Worm (Caenorhabditis elegans): ENCODE measurements around the gene R10D12.6.

R10D12.6 gene

DNA sequence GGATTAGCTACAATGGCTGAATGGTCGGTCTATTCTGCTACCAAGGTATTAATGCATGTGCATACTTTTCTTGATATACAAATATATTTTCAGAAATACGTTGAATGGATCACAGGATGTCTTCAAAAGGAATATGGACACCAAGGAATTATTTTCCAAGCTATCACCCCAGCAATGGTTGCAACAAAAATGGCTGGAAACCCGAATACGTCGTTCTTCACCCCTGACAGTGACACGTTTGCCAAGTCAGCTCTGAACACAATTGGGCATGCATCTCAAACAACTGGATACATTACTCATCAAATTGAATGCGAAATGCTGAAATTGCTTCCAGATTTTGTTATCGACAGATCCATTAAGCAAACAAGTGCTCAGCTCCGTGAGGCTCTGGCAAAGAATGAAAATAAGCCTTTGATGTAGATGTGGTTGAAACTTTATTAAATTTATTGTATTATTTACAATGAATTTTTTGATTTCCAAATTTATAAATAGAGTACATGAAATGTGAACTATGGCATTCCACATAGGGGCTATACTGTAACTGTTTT is 41.5 kb upstream of the R10D12.6 start (continued):
- TF ChIP-seq daf-19 (GFP tag; conservative IDR thresholded peaks at IDR 0.05) (no peak), nhr-6 (tag; optimal IDR thresholded peaks at IDR 0.05) (no peak), F26F4.8 (GFP tag; conservative IDR thresholded peaks at IDR 0.05) (no peak), ztf-11 (tag; optimal IDR thresholded peaks at IDR 0.05) (no peak), zip-11 (GFP tag; IDR thresholded peaks at IDR 0.05) (no peak), nhr-10 (tag; optimal IDR thresholded peaks at IDR 0.05) (peak; percentile 51), ceh-82 (tag; optimal IDR thresholded peaks at IDR 0.05) (no peak), daf-8 (GFP tag; IDR thresholded peaks at IDR 0.05) (no peak), dmd-6 (GFP tag; IDR thresholded peaks at IDR 0.05) (peak; percentile 56), egl-27 (tag; optimal IDR thresholded peaks at IDR 0.05) (no peak), daf-12 (tag; optimal IDR thresholded peaks at IDR 0.05) (no peak), unc-130 (GFP tag; optimal IDR thresholded peaks at IDR 0.05) (no peak), lin-15B (tag; optimal IDR thresholded peaks at IDR 0.05) (peak; percentile 27), Y48G9A.11 (GFP tag; IDR thresholded peaks at IDR 0.05) (no peak; the same call in 1 of the 2 replicates), Y75B8A.6 (GFP tag; IDR thresholded peaks at IDR 0.05) (peak; percentile 85), daf-16 (GFP tag; optimal IDR thresholded peaks at IDR 0.05) (peak in 1 of 2 experiments; percentile 1), daf-16 (tag; optimal IDR thresholded peaks at IDR 0.05) (peak; percentile 18), hmg-1.1 (GFP tag; IDR thresholded peaks at IDR 0.05) (no peak; the same call in 1 of the 2 replicates), zfp-3 (GFP tag; conservative IDR thresholded peaks at IDR 0.05) (peak; percentile 98), mep-1 (tag; optimal IDR thresholded peaks at IDR 0.05) (peak; percentile 94), nhr-42 (GFP tag; IDR thresholded peaks at IDR 0.05) (peak; percentile 27; the same call in 1 of the 2 replicates), snpc-4 (tag; optimal IDR thresholded peaks at IDR 0.05) (no peak), pqm-1 (tag; optimal IDR thresholded peaks at IDR 0.05) (no peak), D1046.2 (GFP tag; IDR thresholded peaks at IDR 0.05) (peak; percentile 79; the same call in 1 of the 2 replicates), lir-3 (tag; optimal IDR thresholded peaks at IDR 0.05) (no peak), pha-4 (GFP tag; IDR thresholded peaks at IDR 0.05) (peak; percentile 37), pha-4 (tag; optimal IDR thresholded peaks at IDR 0.05) (no peak), lsy-2 (tag; optimal IDR thresholded peaks at IDR 0.05) (peak; percentile 69 to 72), cey-2 (tag; optimal IDR thresholded peaks at IDR 0.05; ENCODE audit: borderline replicate concordance, insufficient read depth) (no peak), aha-1 (tag) (peak; percentile 91), hif-1 (tag; optimal IDR thresholded peaks at IDR 0.05) (peak in 1 of 2 experiments; percentile 39), ceh-62 (tag; optimal IDR thresholded peaks at IDR 0.05) (no peak), attf-4 (tag; optimal IDR thresholded peaks at IDR 0.05) (no peak), nhr-111 (GFP tag; optimal IDR thresholded peaks at IDR 0.05) (no peak), gei-8 (GFP tag; optimal IDR thresholded peaks at IDR 0.05) (no peak), dmd-9 (GFP tag; IDR thresholded peaks at IDR 0.05) (no peak; the same call in none of the 2 replicates), skn-1 (tag; optimal IDR thresholded peaks at IDR 0.05) (no peak), zip-2 (tag; optimal IDR thresholded peaks at IDR 0.05) (no peak), fkh-10 (GFP tag; optimal IDR thresholded peaks at IDR 0.05) (no peak), ceh-20 (GFP tag; IDR thresholded peaks at IDR 0.05) (no peak), mdt-29 (GFP tag; IDR thresholded peaks at IDR 0.05) (peak; percentile 69; the same call in 1 of the 2 replicates), nhr-102 (tag; optimal IDR thresholded peaks at IDR 0.05) (peak; percentile 70), Y105C5A.15 (GFP tag; IDR thresholded peaks at IDR 0.05) (no peak), fos-1 (tag; optimal IDR thresholded peaks at IDR 0.05) (no peak), vab-7 (GFP tag; IDR thresholded peaks at IDR 0.05) (no peak), set-16 (GFP tag; IDR thresholded peaks at IDR 0.05) (no peak), egl-43 (GFP tag; IDR thresholded peaks at IDR 0.05) (peak; percentile 73), zfp-2 (tag; optimal IDR thresholded peaks at IDR 0.05) (no peak), F44E2.7 (GFP tag; IDR thresholded peaks at IDR 0.05) (no peak), mdl-1 (tag; optimal IDR thresholded peaks at IDR 0.05) (peak in 1 of 2 experiments; percentile 22), F49E8.2 (tag; optimal IDR thresholded peaks at IDR 0.05; ENCODE audit: borderline replicate concordance) (no peak), lin-29 (GFP tag; IDR thresholded peaks at IDR 0.05) (no peak)
